Worm (Caenorhabditis elegans) whole organism, L1 larva: ENCODE results near the gene T02E9.6.

ENCODE experiments used
- ceh-90 ChIP-seq: sonication (generic microtip); optimal IDR thresholded peaks from 2 replicates; lab custom pipeline; 2016; ENCODE audit warnings: missing genetic modification characterization, missing compliant biosample characterization
- elt-2 ChIP-seq: sonication (generic microtip); optimal IDR thresholded peaks from 2 replicates; lab custom pipeline; 2016; ENCODE audit warnings: missing genetic modification characterization, mild to moderate bottlenecking, inconsistent platforms, missing compliant biosample characterization, missing genetic modification reagents

DNA sequence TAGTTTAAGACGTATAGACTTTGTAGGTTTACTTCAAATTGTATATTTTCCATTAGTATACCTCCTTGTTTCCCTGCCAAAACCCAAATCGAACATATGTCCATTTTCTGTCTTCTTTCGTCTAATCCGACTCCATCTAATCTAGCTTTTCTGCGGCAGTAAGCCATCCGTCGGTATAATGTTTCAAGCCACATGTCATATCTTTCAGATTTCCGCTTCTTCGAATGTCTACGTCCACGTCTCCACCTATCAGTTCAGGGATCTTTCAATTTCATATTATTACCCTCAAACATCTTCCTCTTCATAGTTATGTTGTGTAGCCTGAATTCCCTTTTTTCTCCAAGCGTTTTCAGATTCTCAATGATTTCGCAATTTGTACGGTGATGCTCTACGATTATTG is 10.0 kb upstream of the T02E9.6 start:
- TF ChIP-seq ceh-90 (tag; lab: Kevin White, UChicago) (no peak), elt-2 (tag; lab: Kevin White, UChicago) (no peak)
